Fruit fly (Drosophila melanogaster) whole organism, pupa: ENCODE data around the gene CG15546.

ENCODE experiments used
- CG17806 ChIP-seq: fragments of 200-800 bp; sonication (Bioruptor generic); optimal IDR thresholded peaks from 2 replicates; lab custom pipeline; 2018; ENCODE audit warnings: missing biosample characterization, mild to moderate bottlenecking, missing genetic modification characterization, moderate library complexity
- CG32121 ChIP-seq: fragments of 200-800 bp; sonication (Bioruptor generic); IDR thresholded peaks from 2 replicates; pipeline ENCODE4 v1.3.6; 2022; ENCODE audit warnings: missing biosample characterization, missing genetic modification characterization
- CG34367 ChIP-seq: fragments of 200-800 bp; sonication (Bioruptor generic); optimal IDR thresholded peaks from 2 replicates; lab custom pipeline; 2018; ENCODE audit warnings: missing biosample characterization, mild to moderate bottlenecking, missing genetic modification characterization
- CG8159 ChIP-seq: fragments of 200-800 bp; sonication (Bioruptor generic); optimal IDR thresholded peaks from 3 replicates; lab custom pipeline; 2018; ENCODE audit warnings: missing biosample characterization, mild to moderate bottlenecking, missing genetic modification characterization, moderate library complexity
- D1 ChIP-seq: fragments of 200-800 bp; sonication (Bioruptor generic); optimal IDR thresholded peaks from 2 replicates; lab custom pipeline; 2018; ENCODE audit warnings: missing biosample characterization, mild to moderate bottlenecking, missing genetic modification characterization, moderate library complexity
- Pif1B ChIP-seq: fragments of 200-800 bp; sonication (Bioruptor generic); optimal IDR thresholded peaks from 3 replicates; lab custom pipeline; 2016; ENCODE audit warnings: missing biosample characterization, missing genetic modification characterization

dm6 chr3R:30909840-30910239, 33.9 kb upstream of the CG15546 start:
- TF ChIP-seq CG8159 (no peak), CG32121 (GFP tag; lab: Robert Waterston, UW) (no peak), D1 (no peak), Pif1B (GFP tag; lab: Kevin White, UChicago) (no peak), CG34367 (tag; lab: Kevin White, UChicago) (no peak), CG17806 (no peak)
